Fruit fly (Drosophila melanogaster) whole organism, pupa: ENCODE data around the gene Alms1a.

Experiments used
- CG12605 ChIP-seq: fragments of 200-800 bp; sonication (Bioruptor generic); IDR thresholded peaks from 2 replicates; pipeline ENCODE4 v1.3.6; 2022; ENCODE audit warnings: missing biosample characterization, missing genetic modification characterization
- CG13204 ChIP-seq: fragments of 200-800 bp; sonication (Bioruptor generic); optimal IDR thresholded peaks from 2 replicates; lab custom pipeline; 2018; ENCODE audit warnings: missing biosample characterization, mild to moderate bottlenecking, missing genetic modification characterization, moderate library complexity
- CG14655 ChIP-seq: fragments of 200-800 bp; sonication (Bioruptor generic); optimal IDR thresholded peaks from 3 replicates; lab custom pipeline; 2017; ENCODE audit warnings: mild to moderate bottlenecking, missing biosample characterization, missing genetic modification reagents, missing genetic modification characterization
- CG15710 ChIP-seq: fragments of 200-800 bp; sonication (Bioruptor generic); optimal IDR thresholded peaks from 2 replicates; lab custom pipeline; 2018; ENCODE audit warnings: missing biosample characterization, mild to moderate bottlenecking, missing genetic modification characterization, moderate library complexity
- CG32121 ChIP-seq: fragments of 200-800 bp; sonication (Bioruptor generic); IDR thresholded peaks from 2 replicates; pipeline ENCODE4 v1.3.6; 2022; ENCODE audit warnings: missing biosample characterization, missing genetic modification characterization
- CG9948 ChIP-seq: fragments of 200-800 bp; sonication (Bioruptor generic); optimal IDR thresholded peaks from 2 replicates; lab custom pipeline; 2018; ENCODE audit warnings: missing biosample characterization, mild to moderate bottlenecking, missing genetic modification characterization, moderate library complexity
- EcR ChIP-seq: fragments of 200-800 bp; sonication (Bioruptor generic); optimal IDR thresholded peaks from 3 replicates; lab custom pipeline; 2019; ENCODE audit warnings: missing biosample characterization, missing genetic modification characterization, mild to moderate bottlenecking, moderate library complexity, missing genetic modification reagents
- Pif1A ChIP-seq: fragments of 200-800 bp; sonication (Bioruptor generic); optimal IDR thresholded peaks from 3 replicates; lab custom pipeline; 2016; ENCODE audit warnings: missing biosample characterization, missing genetic modification characterization
- Pif1B ChIP-seq: fragments of 200-800 bp; sonication (Bioruptor generic); optimal IDR thresholded peaks from 3 replicates; lab custom pipeline; 2016; ENCODE audit warnings: missing biosample characterization, missing genetic modification characterization
- Snoo ChIP-seq: fragments of 200-800 bp; sonication (Bioruptor generic); optimal IDR thresholded peaks from 3 replicates; lab custom pipeline; 2017; ENCODE audit warnings: missing biosample characterization, mild to moderate bottlenecking, missing genetic modification characterization, inconsistent platforms
- fd96Ca ChIP-seq: fragments of 200-800 bp; sonication (Bioruptor generic); IDR thresholded peaks from 3 replicates; pipeline ENCODE4 v1.3.6; 2022; ENCODE audit warnings: missing biosample characterization, missing genetic modification characterization
- gl ChIP-seq: fragments of 200-800 bp; sonication (Bioruptor generic); optimal IDR thresholded peaks from 2 replicates; lab custom pipeline; 2018; ENCODE audit warnings: missing biosample characterization, mild to moderate bottlenecking, missing genetic modification characterization
- rn ChIP-seq: fragments of 200-800 bp; sonication (Bioruptor generic); IDR thresholded peaks from 2 replicates; pipeline ENCODE4 v1.3.6; 2022; ENCODE audit warnings: missing biosample characterization, missing genetic modification characterization

DNA sequence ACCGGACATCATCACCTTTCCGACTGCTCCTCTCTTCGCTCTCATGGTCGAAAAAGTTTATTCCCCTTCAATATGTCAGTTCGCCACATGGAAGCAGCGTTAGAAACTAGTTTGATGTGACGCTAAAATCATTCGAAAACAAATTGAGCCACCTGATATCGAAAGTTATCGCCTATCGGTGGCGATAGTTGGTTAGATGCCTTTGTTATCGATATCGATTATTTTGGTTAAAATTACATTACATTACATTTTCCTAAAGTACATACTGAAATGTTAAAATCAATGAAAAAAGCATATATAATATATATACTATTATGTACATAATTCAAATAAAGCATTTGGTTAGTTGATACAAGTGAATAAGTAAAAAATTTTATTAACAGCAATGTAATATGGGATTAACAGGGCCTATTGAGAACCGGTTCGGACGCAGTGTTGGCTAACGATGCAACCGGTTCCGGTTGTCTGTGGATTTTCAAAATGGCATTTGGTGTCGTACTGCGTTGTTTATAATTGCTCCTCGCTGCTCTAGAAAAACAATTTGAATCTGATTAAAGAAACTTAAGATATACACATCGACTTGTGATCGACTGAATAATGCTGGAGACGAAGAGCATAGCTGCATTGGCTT is at the start of gene Alms1a, which contains the start of gene pon:
- TF ChIP-seq CG14655 (GFP tag; lab: Kevin White, UChicago) (no peak), CG15710 (tag; lab: Kevin White, UChicago) (no peak), EcR (GFP tag; lab: Kevin White, UChicago) (no peak), fd96Ca (GFP tag; lab: Robert Waterston, UW) (no peak), rn (GFP tag; lab: Robert Waterston, UW) (no peak), Snoo (tag; lab: Kevin White, UChicago) (no peak), Pif1B (GFP tag; lab: Kevin White, UChicago) (no peak), CG12605 (GFP tag; lab: Robert Waterston, UW) (no peak), CG9948 (tag; lab: Kevin White, UChicago) (no peak), CG13204 (GFP tag; lab: Kevin White, UChicago) (no peak), gl (tag; lab: Kevin White, UChicago) (no peak), Pif1A (GFP tag; lab: Kevin White, UChicago) (no peak), CG32121 (GFP tag; lab: Robert Waterston, UW) (no peak)
